Worm (Caenorhabditis elegans) whole organism, mixed stage, embryonic: ENCODE results near the gene elmd-1.

Experiments
- nhr-12 ChIP-seq: fragments of 150-350 bp; optimal IDR thresholded peaks from 2 replicates; lab custom pipeline; 2014; ENCODE audit warnings: missing biosample characterization, missing genetic modification characterization
- snpc-4 ChIP-seq: fragments of 150-350 bp; optimal IDR thresholded peaks from 2 replicates; lab custom pipeline; 2014; ENCODE audit warnings: missing biosample characterization, missing genetic modification characterization

DNA sequence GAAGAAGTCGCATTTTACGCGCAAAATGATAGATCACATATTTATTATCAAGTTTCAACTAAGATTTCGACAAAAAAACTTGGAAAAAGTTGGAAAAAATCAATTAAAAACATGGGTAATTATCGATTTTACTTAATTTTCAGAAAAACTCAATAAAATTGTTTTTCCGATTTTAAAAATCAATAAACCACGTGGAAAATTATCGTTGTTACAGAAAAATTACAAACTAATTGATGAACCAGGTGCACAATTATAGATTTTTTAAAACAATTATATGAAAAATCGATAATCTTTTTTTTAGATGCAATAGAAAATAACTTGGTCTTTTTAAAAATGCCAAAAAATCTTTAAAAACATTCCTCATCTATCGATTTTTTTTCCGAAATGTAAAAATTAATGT lies 40.9 kb downstream of the elmd-1 start:
- TF ChIP-seq nhr-12 (tag; lab: Kevin White, UChicago): no peak
- no peak for TF ChIP-seq snpc-4
